Fruit fly (Drosophila melanogaster) whole organism, embryonic: ENCODE results near the gene Spt20.

Experiments
- Adf1 ChIP-seq: fragments of 200-800 bp; sonication (Bioruptor generic); IDR thresholded peaks from 2 replicates; pipeline ENCODE4 v1.3.6; 2022; ENCODE audit warnings: missing biosample characterization, missing genetic modification characterization
- Antp ChIP-seq: fragments of 200-800 bp; sonication (Bioruptor generic); optimal IDR thresholded peaks from 3 replicates; lab custom pipeline; 2016; ENCODE audit warnings: missing biosample characterization, missing genetic modification characterization
- B-H1 ChIP-seq: fragments of 200-800 bp; sonication (Bioruptor generic); IDR thresholded peaks from 3 replicates; pipeline ENCODE4 v1.3.6; 2022; ENCODE audit warnings: missing biosample characterization, missing genetic modification characterization
- CG1024 ChIP-seq: fragments of 200-800 bp; sonication (Bioruptor generic); IDR thresholded peaks from 2 replicates; pipeline ENCODE4 v1.3.6; 2022; ENCODE audit warnings: missing biosample characterization, missing genetic modification characterization
- CG10366 ChIP-seq: fragments of 200-800 bp; sonication (Bioruptor generic); IDR thresholded peaks from 2 replicates; pipeline ENCODE4 v1.3.6; 2022; ENCODE audit warnings: missing biosample characterization, missing genetic modification characterization
- CG11696 ChIP-seq: fragments of 200-800 bp; sonication (Bioruptor generic); IDR thresholded peaks from 2 replicates; pipeline ENCODE4 v1.3.6; 2022; ENCODE audit warnings: missing biosample characterization, missing genetic modification characterization
- CG13894 ChIP-seq: fragments of 200-800 bp; sonication (Bioruptor generic); optimal IDR thresholded peaks from 3 replicates; lab custom pipeline; 2018; ENCODE audit warnings: missing biosample characterization, mild to moderate bottlenecking, missing genetic modification characterization, moderate library complexity
- CG15696 ChIP-seq: fragments of 200-800 bp; sonication (Bioruptor generic); optimal IDR thresholded peaks from 2 replicates; lab custom pipeline; 2019; ENCODE audit warnings: missing biosample characterization, mild to moderate bottlenecking, missing genetic modification characterization, moderate library complexity
- CG1602 ChIP-seq: fragments of 200-800 bp; sonication (Bioruptor generic); optimal IDR thresholded peaks from 3 replicates; lab custom pipeline; 2016; ENCODE audit warnings: missing biosample characterization, missing genetic modification characterization
- CG1647 ChIP-seq: fragments of 200-800 bp; sonication (Bioruptor generic); optimal IDR thresholded peaks from 3 replicates; lab custom pipeline; 2016; ENCODE audit warnings: missing biosample characterization, missing genetic modification characterization
- CG31441 ChIP-seq: fragments of 200-800 bp; sonication (Bioruptor generic); IDR thresholded peaks from 2 replicates; pipeline ENCODE4 v1.3.6; 2022; ENCODE audit warnings: missing biosample characterization, missing genetic modification characterization
- CG3281 ChIP-seq: fragments of 200-800 bp; sonication (Bioruptor generic); optimal IDR thresholded peaks from 3 replicates; lab custom pipeline; 2017; ENCODE audit warnings: missing biosample characterization, mild to moderate bottlenecking, missing genetic modification characterization
- CG3847 ChIP-seq: fragments of 200-800 bp; sonication (Bioruptor generic); IDR thresholded peaks from 2 replicates; pipeline ENCODE4 v1.3.6; 2022; ENCODE audit warnings: missing biosample characterization, missing genetic modification characterization
- CG4404 ChIP-seq: fragments of 200-800 bp; sonication (Bioruptor generic); IDR thresholded peaks from 2 replicates; pipeline ENCODE4 v1.3.6; 2022; ENCODE audit warnings: missing biosample characterization, missing genetic modification characterization
- CG6272 ChIP-seq: fragments of 200-800 bp; sonication (Bioruptor generic); IDR thresholded peaks from 2 replicates; pipeline ENCODE4 v1.3.6; 2022; ENCODE audit warnings: missing biosample characterization, missing genetic modification characterization
- CG8765 ChIP-seq: fragments of 200-800 bp; sonication (Bioruptor generic); IDR thresholded peaks from 2 replicates; pipeline ENCODE4 v1.3.6; 2022; ENCODE audit warnings: missing biosample characterization, missing genetic modification characterization
- CG9437 ChIP-seq: fragments of 200-800 bp; sonication (Bioruptor generic); optimal IDR thresholded peaks from 2 replicates; lab custom pipeline; 2018; ENCODE audit warnings: missing biosample characterization, mild to moderate bottlenecking, missing genetic modification characterization
- CkIIα-i1 ChIP-seq: fragments of 200-800 bp; sonication (Bioruptor generic); IDR thresholded peaks from 2 replicates; pipeline ENCODE4 v1.3.6; 2022; ENCODE audit warnings: missing biosample characterization, missing genetic modification characterization
- D19B ChIP-seq: fragments of 200-800 bp; sonication (Bioruptor generic); optimal IDR thresholded peaks from 2 replicates; lab custom pipeline; 2017; ENCODE audit warnings: missing biosample characterization, mild to moderate bottlenecking, missing genetic modification characterization
- Doc3 ChIP-seq: fragments of 200-800 bp; sonication (Bioruptor generic); IDR thresholded peaks from 3 replicates; pipeline ENCODE4 v1.3.6; 2022; ENCODE audit warnings: missing biosample characterization, missing genetic modification characterization; ENCODE audit not compliant: partially characterized antibody
- E2f2 ChIP-seq: fragments of 200-800 bp; sonication (Bioruptor generic); IDR thresholded peaks from 2 replicates; pipeline ENCODE4 v1.3.6; 2022; ENCODE audit warnings: missing biosample characterization, missing genetic modification characterization
- Ets65A ChIP-seq: fragments of 200-800 bp; sonication (Bioruptor generic); peaks from one replicate; lab custom pipeline; 2016; ENCODE audit warnings: missing biosample characterization, missing genetic modification characterization
- HHEX ChIP-seq: fragments of 200-800 bp; sonication (Bioruptor generic); optimal IDR thresholded peaks from 3 replicates; lab custom pipeline; 2017; ENCODE audit warnings: missing biosample characterization, mild to moderate bottlenecking, missing genetic modification characterization, missing genetic modification reagents
- Hr78 ChIP-seq, 2 experiments: fragments of 200-800 bp in 1 of 2; fragments of >200 bp in 1 of 2; sonication (Bioruptor generic) in 1 of 2; optimal IDR thresholded peaks; 2 replicates each; lab custom pipeline; 2017 to 2019; ENCODE audit warnings: missing biosample characterization in 2 of 2, missing genetic modification characterization in 2 of 2, mild to moderate bottlenecking in 1 of 2, moderate library complexity in 1 of 2
- Meics ChIP-seq: fragments of 200-800 bp; sonication (Bioruptor generic); optimal IDR thresholded peaks from 2 replicates; lab custom pipeline; 2017; ENCODE audit warnings: missing biosample characterization, mild to moderate bottlenecking, missing genetic modification characterization
- Myb ChIP-seq: fragments of 200-800 bp; sonication (Bioruptor generic); optimal IDR thresholded peaks from 2 replicates; lab custom pipeline; 2016; ENCODE audit warnings: missing biosample characterization, missing genetic modification characterization
- Scr ChIP-seq: fragments of 200-800 bp; sonication (Bioruptor generic); IDR thresholded peaks from 2 replicates; pipeline ENCODE4 v1.3.6; 2022; ENCODE audit warnings: missing biosample characterization, missing genetic modification characterization; ENCODE audit not compliant: partially characterized antibody
- Sox102F ChIP-seq: fragments of 200-800 bp; sonication (Bioruptor generic); optimal IDR thresholded peaks from 2 replicates; lab custom pipeline; 2018; ENCODE audit warnings: missing biosample characterization, mild to moderate bottlenecking, missing genetic modification characterization, moderate library complexity
- Sry-β ChIP-seq: fragments of 200-800 bp; sonication (Bioruptor generic); optimal IDR thresholded peaks from 2 replicates; lab custom pipeline; 2018; ENCODE audit warnings: missing biosample characterization, mild to moderate bottlenecking, missing genetic modification characterization, moderate library complexity
- al ChIP-seq: fragments of 200-800 bp; sonication (Bioruptor generic); IDR thresholded peaks from 2 replicates; pipeline ENCODE4 v1.3.6; 2022; ENCODE audit warnings: missing biosample characterization, missing genetic modification characterization
- ase ChIP-seq: fragments of 200-800 bp; sonication (Bioruptor generic); IDR thresholded peaks from 3 replicates; pipeline ENCODE4 v1.3.6; 2022; ENCODE audit warnings: missing biosample characterization, missing genetic modification characterization
- bbx ChIP-seq: fragments of 200-800 bp; sonication (Bioruptor generic); IDR thresholded peaks from 2 replicates; pipeline ENCODE4 v1.3.6; 2022; ENCODE audit warnings: missing biosample characterization, missing genetic modification characterization; ENCODE audit not compliant: partially characterized antibody
- cato ChIP-seq: fragments of 200-800 bp; sonication (Bioruptor generic); optimal IDR thresholded peaks from 2 replicates; lab custom pipeline; 2016; ENCODE audit warnings: missing biosample characterization, missing genetic modification characterization, borderline replicate concordance
- ci ChIP-seq: fragments of 200-800 bp; sonication (Bioruptor generic); IDR thresholded peaks from 3 replicates; pipeline ENCODE4 v1.3.6; 2022; ENCODE audit warnings: missing biosample characterization, missing genetic modification characterization
- cwo ChIP-seq: fragments of 200-800 bp; sonication (Bioruptor generic); optimal IDR thresholded peaks from 3 replicates; lab custom pipeline; 2017; ENCODE audit warnings: missing biosample characterization, missing genetic modification characterization, mild to moderate bottlenecking, moderate library complexity, missing genetic modification reagents
- ems ChIP-seq: fragments of 200-800 bp; sonication (Bioruptor generic); optimal IDR thresholded peaks from 3 replicates; lab custom pipeline; 2016; ENCODE audit warnings: missing biosample characterization, missing genetic modification characterization
- fu2 ChIP-seq: fragments of 200-800 bp; sonication (Bioruptor generic); optimal IDR thresholded peaks from 2 replicates; lab custom pipeline; 2016; ENCODE audit warnings: missing biosample characterization, missing genetic modification characterization
- gcm2 ChIP-seq: fragments of 200-800 bp; sonication (Bioruptor generic); optimal IDR thresholded peaks from 2 replicates; lab custom pipeline; 2016; ENCODE audit warnings: missing biosample characterization, missing genetic modification characterization
- hb ChIP-seq: fragments of 200-800 bp; sonication (Bioruptor generic); IDR thresholded peaks from 3 replicates; pipeline ENCODE4 v1.3.6; 2022; ENCODE audit warnings: missing biosample characterization, missing genetic modification characterization; ENCODE audit not compliant: partially characterized antibody
- inv ChIP-seq: fragments of 200-800 bp; sonication (Bioruptor generic); IDR thresholded peaks from 2 replicates; pipeline ENCODE4 v1.3.6; 2022; ENCODE audit warnings: missing biosample characterization, missing genetic modification characterization; ENCODE audit not compliant: partially characterized antibody
- maf-S ChIP-seq: fragments of 200-800 bp; sonication (Bioruptor generic); optimal IDR thresholded peaks from 2 replicates; lab custom pipeline; 2016; ENCODE audit warnings: missing biosample characterization, missing genetic modification characterization
- mirr ChIP-seq: fragments of 200-800 bp; sonication (Bioruptor generic); optimal IDR thresholded peaks from 3 replicates; lab custom pipeline; 2018; ENCODE audit warnings: missing biosample characterization, mild to moderate bottlenecking, missing genetic modification characterization
- pb ChIP-seq: fragments of 200-800 bp; sonication (Bioruptor generic); optimal IDR thresholded peaks from 3 replicates; lab custom pipeline; 2016; ENCODE audit warnings: missing biosample characterization, missing genetic modification characterization
- slp2 ChIP-seq: fragments of 200-800 bp; sonication (Bioruptor generic); optimal IDR thresholded peaks from 2 replicates; lab custom pipeline; 2016; ENCODE audit warnings: missing biosample characterization, missing genetic modification characterization
- sna ChIP-seq: fragments of 200-800 bp; sonication (Bioruptor generic); IDR thresholded peaks from 2 replicates; pipeline ENCODE4 v1.3.6; 2022; ENCODE audit warnings: missing biosample characterization, missing genetic modification characterization; ENCODE audit not compliant: partially characterized antibody
- sr ChIP-seq: fragments of 200-800 bp; sonication (Bioruptor generic); IDR thresholded peaks from 3 replicates; pipeline ENCODE4 v1.3.6; 2022; ENCODE audit warnings: missing biosample characterization, missing genetic modification characterization
- sug ChIP-seq: fragments of 200-800 bp; optimal IDR thresholded peaks from 2 replicates; lab custom pipeline; 2019; ENCODE audit warnings: missing biosample characterization, mild to moderate bottlenecking, missing genetic modification characterization, moderate library complexity
- zen ChIP-seq: fragments of 200-800 bp; sonication (Bioruptor generic); optimal IDR thresholded peaks from 3 replicates; lab custom pipeline; 2018; ENCODE audit warnings: missing biosample characterization, mild to moderate bottlenecking, missing genetic modification characterization, moderate library complexity

The Spt20 gene

dm6 chr3L:13476566-13477452, 25.7 kb upstream of the Spt20 start (continued):
- TF ChIP-seq CG8765 (GFP tag; lab: Robert Waterston, UW) (no peak), sr (GFP tag; lab: Robert Waterston, UW) (peak; percentile 85), gcm2 (GFP tag; lab: Kevin White, UChicago) (peak; percentile 13), CG4404 (GFP tag; lab: Robert Waterston, UW) (peak; percentile 79), slp2 (GFP tag; lab: Kevin White, UChicago) (peak; percentile 6), E2f2 (GFP tag; lab: Robert Waterston, UW) (peak; percentile 54; the same call in 1 of the 2 replicates), bbx (GFP tag; lab: Robert Waterston, UW) (no peak), CG1024 (GFP tag; lab: Robert Waterston, UW) (peak; percentile 44; the same call in 1 of the 2 replicates), Sry-β (GFP tag; lab: Kevin White, UChicago) (peak; percentile 30), Myb (GFP tag; lab: Kevin White, UChicago) (peak; percentile 30), HHEX (GFP tag; lab: Kevin White, UChicago) (peak; percentile 90), sna (peak; percentile 79), CG1647 (GFP tag; lab: Kevin White, UChicago) (peak; percentile 69), CG13894 (tag; lab: Kevin White, UChicago) (no peak), CG3281 (GFP tag; lab: Kevin White, UChicago) (peak; percentile 92), al (GFP tag; lab: Robert Waterston, UW) (peak; percentile 88), CG11696 (GFP tag; lab: Robert Waterston, UW) (peak; percentile 75), pb (no peak), CG31441 (GFP tag; lab: Robert Waterston, UW) (peak; percentile 92), mirr (GFP tag; lab: Kevin White, UChicago) (no peak), ci (GFP tag; lab: Robert Waterston, UW) (peak; percentile 74), Hr78 (GFP tag; optimal IDR thresholded peaks at IDR 0.05; lab: Kevin White, UChicago) (peak in 1 of 2 experiments; percentile 83), ems (GFP tag; lab: Kevin White, UChicago) (peak; percentile 81), ase (GFP tag; lab: Robert Waterston, UW) (peak; percentile 71), B-H1 (GFP tag; lab: Robert Waterston, UW) (peak; percentile 78), Sox102F (GFP tag; lab: Kevin White, UChicago) (peak; percentile 94), CG10366 (GFP tag; lab: Robert Waterston, UW) (peak; percentile 81), fu2 (peak; percentile 61), Doc3 (GFP tag; lab: Robert Waterston, UW) (peak; percentile 66; the same call in 2 of the 3 replicates), CG3847 (GFP tag; lab: Robert Waterston, UW) (peak; percentile 87), Scr (no peak), Meics (peak; percentile 92), cato (peak; percentile 78), CG1602 (peak; percentile 83), Adf1 (peak; percentile 23; the same call in 1 of the 2 replicates), CG6272 (GFP tag; lab: Robert Waterston, UW) (peak; percentile 64), D19B (GFP tag; lab: Kevin White, UChicago) (peak; percentile 79), CkIIα-i1 (GFP tag; lab: Robert Waterston, UW) (no peak), CG9437 (peak; percentile 89), cwo (GFP tag; lab: Kevin White, UChicago) (peak; percentile 88), zen (tag; lab: Kevin White, UChicago) (peak; percentile 61), CG15696 (tag; lab: Kevin White, UChicago) (peak; percentile 39), Antp (GFP tag; lab: Kevin White, UChicago) (no peak), Ets65A (GFP tag; lab: Kevin White, UChicago) (peak; percentile 84), inv (GFP tag; lab: Robert Waterston, UW) (no peak), hb (GFP tag; lab: Robert Waterston, UW) (no peak), sug (peak; percentile 77), maf-S (no peak)
